Worm (Caenorhabditis elegans) whole organism, L3 larva: ENCODE measurements around the gene Y82E9BR.22.

Source experiments
- ZK546.5 ChIP-seq: sonication (generic microtip); optimal IDR thresholded peaks from 2 replicates; lab custom pipeline; 2017; ENCODE audit warnings: missing biosample characterization, missing genetic modification characterization
- aly-2 ChIP-seq: fragments of 150-350 bp; optimal IDR thresholded peaks from 2 replicates; lab custom pipeline; 2014; ENCODE audit warnings: missing biosample characterization, missing genetic modification characterization
- ama-1 ChIP-seq: fragments of 150-350 bp; optimal IDR thresholded peaks from 2 replicates; lab custom pipeline; 2018
- ceh-82 ChIP-seq: fragments of 150-350 bp; optimal IDR thresholded peaks from 2 replicates; lab custom pipeline; 2014; ENCODE audit warnings: missing biosample characterization, missing genetic modification characterization
- elt-2 ChIP-seq: sonication (generic microtip); optimal IDR thresholded peaks from 2 replicates; lab custom pipeline; 2016; ENCODE audit warnings: missing genetic modification reagents, mild to moderate bottlenecking, missing genetic modification characterization, missing compliant biosample characterization
- fos-1 ChIP-seq: fragments of 150-350 bp; optimal IDR thresholded peaks from 2 replicates; lab custom pipeline; 2014; ENCODE audit warnings: missing biosample characterization, missing genetic modification characterization
- lin-15B ChIP-seq: fragments of 150-350 bp; optimal IDR thresholded peaks from 2 replicates; lab custom pipeline; 2014; ENCODE audit warnings: missing biosample characterization, missing genetic modification characterization
- nhr-11 ChIP-seq: fragments of 150-350 bp; optimal IDR thresholded peaks from 2 replicates; lab custom pipeline; 2014; ENCODE audit warnings: missing biosample characterization, missing genetic modification characterization
- nhr-237 ChIP-seq: fragments of 150-350 bp; optimal IDR thresholded peaks from 2 replicates; lab custom pipeline; 2014; ENCODE audit warnings: missing biosample characterization, missing genetic modification characterization
- sea-2 ChIP-seq: fragments of 150-350 bp; sonication (generic microtip); optimal IDR thresholded peaks from 4 replicates; lab custom pipeline; 2014; ENCODE audit warnings: missing biosample characterization, missing genetic modification reagents, missing genetic modification characterization
- unc-62 ChIP-seq: fragments of 150-350 bp; sonication (generic microtip); optimal IDR thresholded peaks from 4 replicates; lab custom pipeline; 2014; ENCODE audit warnings: missing biosample characterization, missing genetic modification reagents, missing genetic modification characterization
- zag-1 ChIP-seq: fragments of 150-350 bp; optimal IDR thresholded peaks from 2 replicates; lab custom pipeline; 2014; ENCODE audit warnings: missing biosample characterization, missing genetic modification characterization

DNA sequence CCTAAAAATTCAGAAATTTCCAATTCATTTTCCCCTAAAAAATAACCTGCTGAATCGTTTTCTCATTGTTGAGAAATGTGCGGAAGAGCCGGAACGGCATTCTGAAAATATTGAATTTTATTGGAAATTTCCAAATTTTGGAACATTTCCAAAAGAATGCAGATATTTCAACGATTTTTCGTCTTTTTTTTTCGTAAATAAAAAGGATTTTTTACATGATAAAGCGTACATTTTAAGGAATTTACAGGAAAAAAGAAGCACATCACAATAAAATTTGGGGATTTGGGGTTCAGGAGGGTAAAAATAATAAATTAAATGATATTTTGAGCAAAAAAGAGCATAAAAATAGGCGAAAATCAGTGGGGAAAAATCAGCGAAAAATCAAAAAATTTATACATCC lies at the start of gene Y82E9BR.22:
- TF ChIP-seq fos-1 (tag; lab: Kevin White, UChicago): no peak
- no peak for TF ChIP-seq sea-2
- no peak for TF ChIP-seq lin-15B
- TF ChIP-seq zag-1 (tag; lab: Kevin White, UChicago): no peak
- TF ChIP-seq unc-62 (GFP tag; lab: Kevin White, UChicago): no peak
- no peak for TF ChIP-seq nhr-237 (tag; lab: Kevin White, UChicago)
- no peak for TF ChIP-seq aly-2 (tag; lab: Kevin White, UChicago)
- TF ChIP-seq ceh-82 (tag; lab: Kevin White, UChicago): no peak
- no peak for TF ChIP-seq nhr-11 (tag; lab: Kevin White, UChicago)
- no peak for TF ChIP-seq ZK546.5
- no peak for TF ChIP-seq ama-1
- no peak for TF ChIP-seq elt-2
